Worm (Caenorhabditis elegans) whole organism, early embryonic: Measurements from ENCODE around the gene chca-1.

ENCODE experiments used
- B0310.2 ChIP-seq: sonication (generic microtip); optimal IDR thresholded peaks from 2 replicates; lab custom pipeline; 2016; ENCODE audit warnings: mild to moderate bottlenecking, missing genetic modification characterization, missing compliant biosample characterization
- F13C5.2 ChIP-seq: sonication (generic microtip); optimal IDR thresholded peaks from 2 replicates; lab custom pipeline; 2017; ENCODE audit warnings: mild to moderate bottlenecking, missing genetic modification characterization, inconsistent platforms, missing compliant biosample characterization
- aly-1 ChIP-seq: sonication (generic microtip); optimal IDR thresholded peaks from 2 replicates; lab custom pipeline; 2016; ENCODE audit warnings: missing genetic modification characterization, missing compliant biosample characterization
- ama-1 ChIP-seq: fragments of 150-350 bp; optimal IDR thresholded peaks from 2 replicates; lab custom pipeline; 2014
- ceh-13 ChIP-seq: fragments of 200-800 bp; sonication (Bioruptor generic); optimal IDR thresholded peaks from 2 replicates; lab custom pipeline; 2018; ENCODE audit warnings: mild to moderate bottlenecking, missing genetic modification characterization, missing compliant biosample characterization
- ceh-36 ChIP-seq: sonication (generic microtip); optimal IDR thresholded peaks from 2 replicates; lab custom pipeline; 2016; ENCODE audit warnings: missing genetic modification characterization, inconsistent platforms, missing compliant biosample characterization
- ets-7 ChIP-seq: sonication (generic microtip); optimal IDR thresholded peaks from 2 replicates; lab custom pipeline; 2016; ENCODE audit warnings: missing genotype, missing genetic modification characterization, missing compliant biosample characterization
- flt-1 ChIP-seq: fragments of 200-800 bp; sonication (Bioruptor generic); IDR thresholded peaks from 2 replicates; pipeline ENCODE4 v1.3.6; 2022; ENCODE audit warnings: missing genetic modification characterization, missing compliant biosample characterization
- hmbx-1 ChIP-seq: sonication (generic microtip); optimal IDR thresholded peaks from 2 replicates; lab custom pipeline; 2016; ENCODE audit warnings: mild to moderate bottlenecking, missing genetic modification characterization, missing compliant biosample characterization
- hmg-4 ChIP-seq: fragments of 200-800 bp; sonication (Bioruptor generic); optimal IDR thresholded peaks from 2 replicates; lab custom pipeline; 2018; ENCODE audit warnings: mild to moderate bottlenecking, missing genetic modification characterization, missing compliant biosample characterization
- hnd-1 ChIP-seq: sonication (generic microtip); optimal IDR thresholded peaks from 2 replicates; lab custom pipeline; 2016; ENCODE audit warnings: missing genetic modification characterization, missing compliant biosample characterization
- pes-1 ChIP-seq: fragments of 200-800 bp; sonication (Bioruptor generic); IDR thresholded peaks from 2 replicates; pipeline ENCODE4 v1.3.6; 2022; ENCODE audit warnings: missing genetic modification reagents, missing genetic modification characterization, missing compliant biosample characterization
- scrt-1 ChIP-seq: fragments of 200-800 bp; sonication (Bioruptor generic); IDR thresholded peaks from 2 replicates; pipeline ENCODE4 v1.3.6; 2022; ENCODE audit warnings: missing genetic modification characterization, missing compliant biosample characterization
- sea-1 ChIP-seq: fragments of 200-800 bp; sonication (Bioruptor generic); conservative IDR thresholded peaks from 2 replicates; pipeline ENCODE4 v1.3.6; 2022; ENCODE audit warnings: missing genetic modification characterization, missing compliant biosample characterization
- tbx-11 ChIP-seq: fragments of 200-800 bp; sonication (Bioruptor generic); IDR thresholded peaks from 2 replicates; pipeline ENCODE4 v1.3.6; 2022; ENCODE audit warnings: missing genetic modification characterization, missing compliant biosample characterization
- tbx-37 ChIP-seq: fragments of 200-800 bp; sonication (Bioruptor generic); conservative IDR thresholded peaks from 2 replicates; pipeline ENCODE4 v1.3.6; 2022; ENCODE audit warnings: missing genetic modification reagents, missing genetic modification characterization, missing compliant biosample characterization
- tra-4 ChIP-seq: sonication (generic microtip); optimal IDR thresholded peaks from 2 replicates; lab custom pipeline; 2017; ENCODE audit warnings: missing genetic modification characterization, missing compliant biosample characterization

Gene chca-1

ce11 chrIV:9651234-9651633, at the start of gene chca-1:
chca-1 (plus strand) TSS chrIV:9651394.
- TF ChIP-seq scrt-1 (GFP tag; lab: Robert Waterston, UW) (no peak), hmbx-1 (no peak), B0310.2 (tag; lab: Kevin White, UChicago) (no peak), tra-4 (tag; lab: Kevin White, UChicago) (no peak), ama-1 (lab: Kevin White, UChicago) (no peak), hmg-4 (no peak), flt-1 (GFP tag; lab: Robert Waterston, UW) (no peak)

- TF ChIP-seq ceh-36 (no peak), tbx-11 (GFP tag; lab: Robert Waterston, UW) (no peak), F13C5.2 (tag; lab: Kevin White, UChicago) (no peak), pes-1 (GFP tag; lab: Robert Waterston, UW) (no peak), sea-1 (no peak), flt-1 (GFP tag; lab: Robert Waterston, UW) (no peak), ceh-13 (GFP tag; lab: Kevin White, UChicago) (no peak), tbx-37 (GFP tag; lab: Robert Waterston, UW) (no peak), hnd-1 (tag; lab: Kevin White, UChicago) (no peak), tra-4 (tag; lab: Kevin White, UChicago) (no peak), hmbx-1 (no peak), aly-1 (no peak), hmg-4 (no peak), ama-1 (lab: Kevin White, UChicago) (no peak)
Measured at ce11 chrIV:9601595-9601994, 49.6 kb upstream of the chca-1 start, which contains the start of gene aat-1. aat-1 (minus strand) TSS chrIV:9601695.

- no peak for TF ChIP-seq hnd-1 (tag; lab: Kevin White, UChicago)
- no peak for TF ChIP-seq ceh-13 (GFP tag; lab: Kevin White, UChicago)
- no peak for TF ChIP-seq tra-4 (tag; lab: Kevin White, UChicago)
- TF ChIP-seq ets-7 (tag; lab: Kevin White, UChicago), result no peak
- no peak for TF ChIP-seq sea-1
- TF ChIP-seq pes-1 (GFP tag; lab: Robert Waterston, UW), result no peak
- TF ChIP-seq tbx-11 (GFP tag; lab: Robert Waterston, UW), result no peak
- TF ChIP-seq aly-1, result no peak
- no peak for TF ChIP-seq hmbx-1
- no peak for TF ChIP-seq tbx-37 (GFP tag; lab: Robert Waterston, UW)
- TF ChIP-seq ceh-36, result no peak
- TF ChIP-seq scrt-1 (GFP tag; lab: Robert Waterston, UW), result no peak
- TF ChIP-seq hmg-4, result no peak
- TF ChIP-seq ama-1 (lab: Kevin White, UChicago), result no peak
- TF ChIP-seq F13C5.2 (tag; lab: Kevin White, UChicago), result no peak
- no peak for TF ChIP-seq flt-1 (GFP tag; lab: Robert Waterston, UW)
- no peak for TF ChIP-seq B0310.2 (tag; lab: Kevin White, UChicago)
Measured at ce11 chrIV:9607945-9608344, 43.2 kb upstream of the chca-1 start.

- TF ChIP-seq ama-1 (lab: Kevin White, UChicago) (no peak), ceh-36 (no peak), ets-7 (tag; lab: Kevin White, UChicago) (no peak), aly-1 (no peak), F13C5.2 (tag; lab: Kevin White, UChicago) (no peak), tbx-11 (GFP tag; lab: Robert Waterston, UW) (no peak), hmbx-1 (no peak), sea-1 (no peak), ceh-13 (GFP tag; lab: Kevin White, UChicago) (no peak), tra-4 (tag; lab: Kevin White, UChicago) (no peak), tbx-37 (GFP tag; lab: Robert Waterston, UW) (no peak), pes-1 (GFP tag; lab: Robert Waterston, UW) (no peak), flt-1 (GFP tag; lab: Robert Waterston, UW) (no peak), hmg-4 (no peak)
Measured at ce11 chrIV:9609095-9609494, 42.1 kb upstream of the chca-1 start.

ce11 chrIV:9610923-9611322, 40.3 kb upstream of the chca-1 start:
- TF ChIP-seq F13C5.2 (tag; lab: Kevin White, UChicago) (no peak), sea-1 (no peak), tbx-37 (GFP tag; lab: Robert Waterston, UW) (no peak), ceh-13 (GFP tag; lab: Kevin White, UChicago) (no peak), hnd-1 (tag; lab: Kevin White, UChicago) (no peak), flt-1 (GFP tag; lab: Robert Waterston, UW) (no peak), aly-1 (no peak), ama-1 (lab: Kevin White, UChicago) (no peak), hmbx-1 (no peak), tbx-11 (GFP tag; lab: Robert Waterston, UW) (no peak), ets-7 (tag; lab: Kevin White, UChicago) (no peak), pes-1 (GFP tag; lab: Robert Waterston, UW) (no peak), scrt-1 (GFP tag; lab: Robert Waterston, UW) (no peak), tra-4 (tag; lab: Kevin White, UChicago) (no peak), B0310.2 (tag; lab: Kevin White, UChicago) (no peak), ceh-36 (no peak), hmg-4 (no peak)

- TF ChIP-seq sea-1 (no peak), aly-1 (no peak), hmg-4 (no peak), ceh-36 (no peak), pes-1 (GFP tag; lab: Robert Waterston, UW) (no peak), hmbx-1 (no peak), B0310.2 (tag; lab: Kevin White, UChicago) (no peak), ceh-13 (GFP tag; lab: Kevin White, UChicago) (no peak), flt-1 (GFP tag; lab: Robert Waterston, UW) (no peak), tbx-37 (GFP tag; lab: Robert Waterston, UW) (no peak), ama-1 (lab: Kevin White, UChicago) (no peak), scrt-1 (GFP tag; lab: Robert Waterston, UW) (no peak), tbx-11 (GFP tag; lab: Robert Waterston, UW) (no peak)
Measured at ce11 chrIV:9613072-9613590, 38.1 kb upstream of the chca-1 start.

- no peak for TF ChIP-seq hnd-1 (tag; lab: Kevin White, UChicago)
- no peak for TF ChIP-seq B0310.2 (tag; lab: Kevin White, UChicago)
- TF ChIP-seq tbx-11 (GFP tag; lab: Robert Waterston, UW), result no peak
- TF ChIP-seq hmbx-1, result no peak
- TF ChIP-seq aly-1, result no peak
- no peak for TF ChIP-seq pes-1 (GFP tag; lab: Robert Waterston, UW)
- TF ChIP-seq sea-1, result no peak
- TF ChIP-seq hmg-4, result no peak
- no peak for TF ChIP-seq ets-7 (tag; lab: Kevin White, UChicago)
- no peak for TF ChIP-seq tra-4 (tag; lab: Kevin White, UChicago)
Measured at ce11 chrIV:9614060-9614459, 37.1 kb upstream of the chca-1 start.
